Worm (Caenorhabditis elegans): ENCODE data around the gene C53A3.4.

DNA sequence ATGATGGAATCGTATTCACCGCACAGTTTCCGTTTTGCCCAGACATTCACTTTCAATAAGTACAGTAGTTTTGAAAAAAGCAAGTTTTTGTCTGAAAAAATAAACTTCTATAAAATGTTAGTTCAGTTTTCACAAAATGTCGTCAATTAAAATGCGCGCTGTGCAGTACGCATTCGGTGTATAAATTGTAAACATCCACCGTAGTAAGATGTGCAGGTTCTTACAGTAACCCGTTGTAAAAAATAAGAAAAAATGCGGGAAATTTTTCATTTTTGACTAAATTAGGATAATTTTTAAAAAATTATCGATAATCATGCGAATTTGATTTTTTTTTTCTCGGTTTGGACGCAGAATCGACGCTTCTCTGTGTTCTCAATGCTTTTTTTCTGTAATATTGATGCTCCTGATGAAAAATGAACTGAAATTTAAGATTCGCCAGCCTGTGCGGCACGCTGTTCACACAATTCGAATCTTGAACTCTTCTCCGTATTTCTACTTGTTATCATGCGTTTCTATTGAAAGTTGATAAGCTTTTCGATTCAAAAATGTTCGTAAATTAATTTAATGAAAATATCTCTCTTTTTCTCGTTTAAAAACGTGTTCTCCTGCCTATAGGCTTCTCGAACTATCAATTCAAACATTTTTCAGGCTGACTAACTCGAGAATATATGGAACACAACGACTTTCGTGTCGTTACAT, 41.3 kb downstream of the C53A3.4 start, which contains the start of gene rga-3:
- TF ChIP-seq nhr-28 (tag; optimal IDR thresholded peaks at IDR 0.05), result no peak
- TF ChIP-seq aly-2 (tag; optimal IDR thresholded peaks at IDR 0.05), result no peak
- no peak for TF ChIP-seq R02D3.7 (tag; optimal IDR thresholded peaks at IDR 0.05)
- TF ChIP-seq lin-39 (tag; optimal IDR thresholded peaks at IDR 0.05), result no peak
- no peak for TF ChIP-seq unc-62 (GFP tag; optimal IDR thresholded peaks at IDR 0.05)
